Worm (Caenorhabditis elegans) whole organism, midembryonic: ENCODE measurements around the gene sri-39.
"Not testable (repeated sequence)": the region's sequence is repeated elsewhere in the genome, so short reads cannot be mapped to it uniquely, and the experiment has no call there.

Experiments
- flt-1 ChIP-seq: fragments of 200-800 bp; sonication (Bioruptor generic); IDR thresholded peaks from 2 replicates; pipeline ENCODE4 v1.3.6; 2022; ENCODE audit warnings: missing genetic modification characterization, missing compliant biosample characterization
- ref-1 ChIP-seq: fragments of 200-800 bp; sonication (Bioruptor generic); conservative IDR thresholded peaks from 2 replicates; pipeline ENCODE4 v1.3.6; 2022; ENCODE audit warnings: missing genetic modification reagents, missing genetic modification characterization, missing compliant biosample characterization
- ztf-29 ChIP-seq: fragments of 200-800 bp; sonication (Bioruptor generic); IDR thresholded peaks from 2 replicates; pipeline ENCODE4 v1.3.6; 2022; ENCODE audit warnings: missing genetic modification reagents, missing genetic modification characterization, missing compliant biosample characterization

DNA sequence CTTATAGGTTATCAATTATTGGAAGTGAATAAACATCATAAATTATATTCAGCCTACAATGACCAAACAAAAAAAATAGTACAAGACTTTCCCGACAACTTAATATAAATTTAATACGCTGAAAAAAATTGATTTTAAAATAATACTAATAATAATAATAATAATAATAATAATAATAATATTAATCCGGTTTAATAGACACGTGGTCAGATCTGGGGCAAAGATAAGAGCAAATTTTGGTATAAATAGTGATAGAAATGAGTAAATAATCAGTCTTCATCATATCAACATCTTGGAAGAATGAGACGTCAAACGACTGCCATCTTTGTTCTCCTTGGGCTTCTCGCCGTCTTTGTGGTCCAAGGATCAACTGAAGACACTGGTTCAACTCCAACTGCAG is 29.3 kb downstream of the sri-39 start, which contains the start of gene msrp-5:
- TF ChIP-seq ref-1, flt-1, ztf-29 (GFP tag; lab: Robert Waterston, UW): not testable (repeated sequence)
